Worm (Caenorhabditis elegans) whole organism, L1 larva: Measurements from ENCODE around the gene R02E4.3.

Source experiments
- ceh-63 ChIP-seq: fragments of 200-800 bp; sonication (Bioruptor generic); optimal IDR thresholded peaks from 2 replicates; lab custom pipeline; 2018; ENCODE audit warnings: mild to moderate bottlenecking, missing genetic modification characterization, missing compliant biosample characterization
- efl-1 ChIP-seq, 4 experiments: fragments of 150-350 bp; optimal IDR thresholded peaks in 3 of 4; peaks in 1 of 4; 1 replicate in 1 of 4; 2 replicates in 3 of 4; lab custom pipeline; 2014; ENCODE audit warnings: missing biosample characterization in 2 of 4, missing genetic modification characterization in 2 of 4, missing genetic modification reagents in 2 of 4
- lin-14 ChIP-seq: fragments of 200-800 bp; sonication (Bioruptor generic); optimal IDR thresholded peaks from 2 replicates; lab custom pipeline; 2018; ENCODE audit warnings: mild to moderate bottlenecking, missing genetic modification characterization, moderate library complexity, missing compliant biosample characterization
- lin-39 ChIP-seq: fragments of 150-350 bp; optimal IDR thresholded peaks from 2 replicates; lab custom pipeline; 2014; ENCODE audit warnings: missing biosample characterization, missing genetic modification reagents, missing genetic modification characterization
- lsy-2 ChIP-seq, 2 experiments: fragments of 150-350 bp; optimal IDR thresholded peaks; 2 replicates each; lab custom pipeline; 2014; ENCODE audit warnings: missing biosample characterization in 2 of 2, missing genetic modification characterization in 2 of 2
- mep-1 ChIP-seq: fragments of 150-350 bp; optimal IDR thresholded peaks from 2 replicates; lab custom pipeline; 2014; ENCODE audit warnings: missing biosample characterization, missing genetic modification characterization
- nhr-71 ChIP-seq: sonication (generic microtip); optimal IDR thresholded peaks from 2 replicates; lab custom pipeline; 2016; ENCODE audit warnings: mild to moderate bottlenecking, missing genetic modification characterization, moderate library complexity, missing compliant biosample characterization
- nhr-77 ChIP-seq: fragments of 150-350 bp; optimal IDR thresholded peaks from 2 replicates; lab custom pipeline; 2014; ENCODE audit warnings: missing biosample characterization, missing genetic modification characterization
- pax-3 ChIP-seq: fragments of 200-800 bp; sonication (Bioruptor generic); optimal IDR thresholded peaks from 2 replicates; lab custom pipeline; 2018; ENCODE audit warnings: mild to moderate bottlenecking, missing genetic modification characterization, moderate library complexity, missing compliant biosample characterization
- sox-4 ChIP-seq: sonication (generic microtip); optimal IDR thresholded peaks from 2 replicates; lab custom pipeline; 2016; ENCODE audit warnings: missing genetic modification characterization, missing compliant biosample characterization
- sup-37 ChIP-seq: fragments of 200-800 bp; sonication (Bioruptor generic); optimal IDR thresholded peaks from 2 replicates; lab custom pipeline; 2018; ENCODE audit warnings: mild to moderate bottlenecking, missing genetic modification characterization, missing compliant biosample characterization
- vab-15 ChIP-seq: sonication (generic microtip); optimal IDR thresholded peaks from 2 replicates; lab custom pipeline; 2017; ENCODE audit warnings: missing genotype, mild to moderate bottlenecking, missing genetic modification characterization, missing compliant biosample characterization
- xbp-1 ChIP-seq: sonication (generic microtip); optimal IDR thresholded peaks from 2 replicates; lab custom pipeline; 2016; ENCODE audit warnings: missing genetic modification characterization, missing compliant biosample characterization

R02E4.3 gene

ce11 chrX:4072501-4072900 lies 29.4 kb downstream of the R02E4.3 start:
- TF ChIP-seq lin-39 (tag; lab: Kevin White, UChicago) (no peak), ceh-63 (no peak), pax-3 (tag; lab: Kevin White, UChicago) (no peak), xbp-1 (no peak), sup-37 (GFP tag; lab: Kevin White, UChicago) (no peak), mep-1 (tag; lab: Kevin White, UChicago) (no peak)

ce11 chrX:4068180-4068579 lies 33.7 kb downstream of the R02E4.3 start:
- TF ChIP-seq lin-14 (GFP tag; lab: Kevin White, UChicago) (peak; percentile 62), nhr-77 (no peak), nhr-71 (peak; percentile 2)

DNA sequence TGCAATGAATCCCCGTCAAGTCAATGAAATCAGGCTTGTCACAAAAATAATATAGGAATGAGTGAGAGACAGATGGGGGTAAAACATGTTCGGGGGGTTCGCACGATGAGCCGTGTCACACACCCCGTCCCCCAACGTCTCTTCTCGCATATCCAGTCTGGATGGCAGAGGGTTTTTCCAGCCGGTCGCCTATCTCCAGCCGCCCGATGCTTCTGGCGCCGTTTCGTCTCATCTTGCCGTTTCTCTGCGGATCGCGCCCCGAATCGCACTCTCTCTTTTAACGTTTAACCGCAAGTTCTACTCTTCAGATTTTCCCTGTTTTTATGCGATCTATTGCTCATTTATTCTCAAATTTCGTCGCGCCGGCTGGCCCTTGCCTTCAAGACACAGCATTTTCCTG lies 40.0 kb downstream of the R02E4.3 start:
- TF ChIP-seq lsy-2 (tag; optimal IDR thresholded peaks at IDR 0.05; lab: Kevin White, UChicago) (no peak), mep-1 (tag; lab: Kevin White, UChicago) (no peak), efl-1 (optimal IDR thresholded peaks at IDR 0.05; lab: Kevin White, UChicago) (no peak), efl-1 (GFP tag; optimal IDR thresholded peaks at IDR 0.05 in 1 of 2; lab: Kevin White, UChicago) (peak in 1 of 2 experiments; percentile 20), vab-15 (tag; lab: Kevin White, UChicago) (no peak), sox-4 (tag; lab: Kevin White, UChicago) (no peak)
